Fruit fly (Drosophila melanogaster) whole organism, embryonic: ENCODE measurements around the gene CG14995.

Experiments used
- Atf6 ChIP-seq: fragments of 200-800 bp; sonication (Bioruptor generic); IDR thresholded peaks from 2 replicates; pipeline ENCODE4 v1.3.6; 2022; ENCODE audit warnings: missing biosample characterization, missing genetic modification characterization
- CG10979 ChIP-seq: fragments of 200-800 bp; sonication (Bioruptor generic); optimal IDR thresholded peaks from 2 replicates; lab custom pipeline; 2018; ENCODE audit warnings: missing biosample characterization, mild to moderate bottlenecking, missing genetic modification characterization, moderate library complexity
- CG11456 ChIP-seq: fragments of 200-800 bp; sonication (Bioruptor generic); IDR thresholded peaks from 3 replicates; pipeline ENCODE4 v1.3.6; 2022; ENCODE audit warnings: missing biosample characterization, missing genetic modification characterization
- CG11560 ChIP-seq: fragments of 200-800 bp; sonication (Bioruptor generic); IDR thresholded peaks from 3 replicates; pipeline ENCODE4 v1.3.6; 2022; ENCODE audit warnings: missing biosample characterization, missing genetic modification characterization
- CG12236 ChIP-seq: fragments of 200-800 bp; sonication (Bioruptor generic); optimal IDR thresholded peaks from 2 replicates; lab custom pipeline; 2016; ENCODE audit warnings: missing biosample characterization, missing genetic modification characterization
- CG12769 ChIP-seq: fragments of 200-800 bp; sonication (Bioruptor generic); optimal IDR thresholded peaks from 2 replicates; lab custom pipeline; 2019; ENCODE audit warnings: missing biosample characterization, mild to moderate bottlenecking, missing genetic modification characterization, moderate library complexity
- CG17612 ChIP-seq: fragments of 200-800 bp; sonication (Bioruptor generic); IDR thresholded peaks from 2 replicates; pipeline ENCODE4 v1.3.6; 2022; ENCODE audit warnings: missing biosample characterization, missing genetic modification characterization
- CG17829 ChIP-seq: fragments of 200-800 bp; optimal IDR thresholded peaks from 2 replicates; lab custom pipeline; 2019; ENCODE audit warnings: missing biosample characterization, mild to moderate bottlenecking, missing genetic modification characterization, moderate library complexity
- CG2678 ChIP-seq: fragments of 200-800 bp; sonication (Bioruptor generic); optimal IDR thresholded peaks from 3 replicates; lab custom pipeline; 2019; ENCODE audit warnings: missing biosample characterization, mild to moderate bottlenecking, missing genetic modification characterization, moderate library complexity
- CG30403 ChIP-seq: fragments of 200-800 bp; sonication (Bioruptor generic); optimal IDR thresholded peaks from 3 replicates; lab custom pipeline; 2016; ENCODE audit warnings: missing biosample characterization, missing genetic modification characterization
- CG31224 ChIP-seq: fragments of 200-800 bp; sonication (Bioruptor generic); IDR thresholded peaks from 2 replicates; pipeline ENCODE4 v1.3.6; 2022; ENCODE audit warnings: missing biosample characterization, missing genetic modification characterization
- CG34224 ChIP-seq: fragments of 200-800 bp; sonication (Bioruptor generic); IDR thresholded peaks from 3 replicates; pipeline ENCODE4 v1.3.6; 2022; ENCODE audit warnings: missing biosample characterization, missing genetic modification characterization; ENCODE audit not compliant: partially characterized antibody
- CG3995 ChIP-seq: fragments of 200-800 bp; sonication (Bioruptor generic); optimal IDR thresholded peaks from 3 replicates; lab custom pipeline; 2016; ENCODE audit warnings: missing biosample characterization, missing genetic modification characterization
- CG4360 ChIP-seq: fragments of 200-800 bp; sonication (Bioruptor generic); IDR thresholded peaks from 2 replicates; pipeline ENCODE4 v1.3.6; 2022; ENCODE audit warnings: missing biosample characterization, missing genetic modification characterization
- CG6765 ChIP-seq: fragments of 200-800 bp; sonication (Bioruptor generic); optimal IDR thresholded peaks from 3 replicates; lab custom pipeline; 2017; ENCODE audit warnings: missing biosample characterization, mild to moderate bottlenecking, missing genetic modification characterization
- CG6791 ChIP-seq: fragments of 200-800 bp; sonication (Bioruptor generic); IDR thresholded peaks from 3 replicates; pipeline ENCODE4 v1.3.6; 2022; ENCODE audit warnings: missing biosample characterization, missing genetic modification characterization; ENCODE audit not compliant: partially characterized antibody
- CG7357 ChIP-seq: fragments of 200-800 bp; sonication (Bioruptor generic); IDR thresholded peaks from 3 replicates; pipeline ENCODE4 v1.3.6; 2022; ENCODE audit warnings: missing biosample characterization, missing genetic modification characterization
- CG7928 ChIP-seq: fragments of 200-800 bp; sonication (Bioruptor generic); optimal IDR thresholded peaks from 2 replicates; lab custom pipeline; 2017; ENCODE audit warnings: missing biosample characterization, mild to moderate bottlenecking, missing genetic modification characterization
- CG8478 ChIP-seq: fragments of >200 bp; optimal IDR thresholded peaks from 2 replicates; lab custom pipeline; 2018
- CG9876 ChIP-seq: fragments of 200-800 bp; sonication (Bioruptor generic); optimal IDR thresholded peaks from 2 replicates; lab custom pipeline; 2016; ENCODE audit warnings: missing biosample characterization, missing genetic modification characterization
- Dip3 ChIP-seq: fragments of 200-800 bp; sonication (Bioruptor generic); optimal IDR thresholded peaks from 3 replicates; lab custom pipeline; 2016; ENCODE audit warnings: missing biosample characterization, missing genetic modification characterization
- Dll ChIP-seq: fragments of 200-800 bp; sonication (Bioruptor generic); IDR thresholded peaks from 4 replicates; pipeline ENCODE4 v1.3.6; 2022; ENCODE audit warnings: missing biosample characterization, missing genetic modification characterization; ENCODE audit not compliant: partially characterized antibody
- E2f1 ChIP-seq: fragments of 200-800 bp; sonication (Bioruptor generic); IDR thresholded peaks from 2 replicates; pipeline ENCODE4 v1.3.6; 2022; ENCODE audit warnings: missing biosample characterization, missing genetic modification characterization
- E2f2 ChIP-seq: fragments of 200-800 bp; sonication (Bioruptor generic); IDR thresholded peaks from 2 replicates; pipeline ENCODE4 v1.3.6; 2022; ENCODE audit warnings: missing biosample characterization, missing genetic modification characterization
- Fer1 ChIP-seq: fragments of 200-800 bp; sonication (Bioruptor generic); optimal IDR thresholded peaks from 2 replicates; lab custom pipeline; 2017; ENCODE audit warnings: missing biosample characterization, mild to moderate bottlenecking, missing genetic modification characterization
- HLH3B ChIP-seq: fragments of 200-800 bp; sonication (Bioruptor generic); IDR thresholded peaks from 2 replicates; pipeline ENCODE4 v1.3.6; 2022; ENCODE audit warnings: missing biosample characterization, missing genetic modification characterization
- HLH54F ChIP-seq: fragments of 200-800 bp; sonication (Bioruptor generic); optimal IDR thresholded peaks from 3 replicates; lab custom pipeline; 2016; ENCODE audit warnings: missing biosample characterization, missing genetic modification characterization
- Lim3 ChIP-seq: fragments of 200-800 bp; sonication (Bioruptor generic); IDR thresholded peaks from 2 replicates; pipeline ENCODE4 v1.3.6; 2022; ENCODE audit warnings: missing biosample characterization, missing genetic modification characterization
- Mad ChIP-seq: fragments of 200-800 bp; sonication (Bioruptor generic); optimal IDR thresholded peaks from 2 replicates; lab custom pipeline; 2016; ENCODE audit warnings: missing biosample characterization, missing genetic modification characterization
- Mrtf ChIP-seq: fragments of 200-800 bp; sonication (Bioruptor generic); IDR thresholded peaks from 3 replicates; pipeline ENCODE4 v1.3.6; 2022; ENCODE audit warnings: missing biosample characterization, missing genetic modification characterization
- Spps ChIP-seq: fragments of 200-800 bp; sonication (Bioruptor generic); optimal IDR thresholded peaks from 2 replicates; lab custom pipeline; 2018; ENCODE audit warnings: missing biosample characterization, mild to moderate bottlenecking, missing genetic modification characterization
- Stat92E ChIP-seq, 3 experiments: fragments of >200 bp in 2 of 3; fragments of 200-800 bp in 1 of 3; sonication (Bioruptor generic) in 1 of 3; optimal IDR thresholded peaks; 2 replicates each; lab custom pipeline; 2017 to 2019; ENCODE audit warnings: missing biosample characterization in 3 of 3, missing genetic modification characterization in 3 of 3, mild to moderate bottlenecking in 1 of 3, moderate library complexity in 1 of 3
- Xrp1 ChIP-seq: fragments of 200-800 bp; sonication (Bioruptor generic); IDR thresholded peaks from 2 replicates; pipeline ENCODE4 v1.3.6; 2022; ENCODE audit warnings: missing biosample characterization, missing genetic modification characterization
- ap ChIP-seq: fragments of 200-800 bp; sonication (Bioruptor generic); IDR thresholded peaks from 2 replicates; pipeline ENCODE4 v1.3.6; 2022; ENCODE audit warnings: missing biosample characterization, missing genetic modification characterization
- caup ChIP-seq: fragments of 200-800 bp; sonication (Bioruptor generic); optimal IDR thresholded peaks from 3 replicates; lab custom pipeline; 2017; ENCODE audit warnings: missing biosample characterization, mild to moderate bottlenecking, missing genetic modification characterization, moderate library complexity; ENCODE audit not compliant: severe bottlenecking
- crol ChIP-seq: fragments of 200-800 bp; sonication (Bioruptor generic); IDR thresholded peaks from 2 replicates; pipeline ENCODE4 v1.3.6; 2022; ENCODE audit warnings: missing biosample characterization, missing genetic modification characterization
- dati ChIP-seq: fragments of 200-800 bp; sonication (Bioruptor generic); IDR thresholded peaks from 2 replicates; pipeline ENCODE4 v1.3.6; 2022; ENCODE audit warnings: missing biosample characterization, missing genetic modification characterization
- insv ChIP-seq, 2 experiments: fragments of 200-800 bp; sonication (Bioruptor generic); optimal IDR thresholded peaks; 3 replicates each; lab custom pipeline; 2016 to 2018; ENCODE audit warnings: missing biosample characterization in 2 of 2, missing genetic modification characterization in 2 of 2
- klu ChIP-seq: fragments of 200-800 bp; sonication (Bioruptor generic); IDR thresholded peaks from 2 replicates; pipeline ENCODE4 v1.3.6; 2022; ENCODE audit warnings: missing biosample characterization, missing genetic modification characterization
- lmd ChIP-seq: fragments of 200-800 bp; sonication (Bioruptor generic); IDR thresholded peaks from 2 replicates; pipeline ENCODE4 v1.3.6; 2022; ENCODE audit warnings: missing biosample characterization, missing genetic modification characterization
- mirr ChIP-seq: fragments of 200-800 bp; sonication (Bioruptor generic); optimal IDR thresholded peaks from 3 replicates; lab custom pipeline; 2018; ENCODE audit warnings: missing biosample characterization, mild to moderate bottlenecking, missing genetic modification characterization
- mld ChIP-seq: fragments of 200-800 bp; sonication (Bioruptor generic); IDR thresholded peaks from 3 replicates; pipeline ENCODE4 v1.3.6; 2022; ENCODE audit warnings: missing biosample characterization, missing genetic modification characterization; ENCODE audit not compliant: partially characterized antibody
- nau ChIP-seq: fragments of 200-800 bp; sonication (Bioruptor generic); optimal IDR thresholded peaks from 3 replicates; lab custom pipeline; 2017; ENCODE audit warnings: missing biosample characterization, mild to moderate bottlenecking, missing genetic modification characterization, missing genetic modification reagents
- pzg ChIP-seq: fragments of 200-800 bp; sonication (Bioruptor generic); optimal IDR thresholded peaks from 3 replicates; lab custom pipeline; 2018; ENCODE audit warnings: missing biosample characterization, mild to moderate bottlenecking, missing genetic modification characterization, moderate library complexity
- sr ChIP-seq: fragments of 200-800 bp; sonication (Bioruptor generic); IDR thresholded peaks from 3 replicates; pipeline ENCODE4 v1.3.6; 2022; ENCODE audit warnings: missing biosample characterization, missing genetic modification characterization
- sug ChIP-seq: fragments of 200-800 bp; optimal IDR thresholded peaks from 2 replicates; lab custom pipeline; 2019; ENCODE audit warnings: missing biosample characterization, mild to moderate bottlenecking, missing genetic modification characterization, moderate library complexity
- wdn ChIP-seq: fragments of 200-800 bp; sonication (Bioruptor generic); IDR thresholded peaks from 2 replicates; pipeline ENCODE4 v1.3.6; 2022; ENCODE audit warnings: missing biosample characterization, missing genetic modification characterization
- zen2 ChIP-seq: fragments of 200-800 bp; sonication (Bioruptor generic); IDR thresholded peaks from 3 replicates; pipeline ENCODE4 v1.3.6; 2022; ENCODE audit warnings: missing biosample characterization, missing genetic modification characterization; ENCODE audit not compliant: partially characterized antibody
- zf30C ChIP-seq: fragments of 200-800 bp; sonication (Bioruptor generic); optimal IDR thresholded peaks from 3 replicates; lab custom pipeline; 2018; ENCODE audit warnings: missing biosample characterization, mild to moderate bottlenecking, missing genetic modification characterization
- zfh2 ChIP-seq: fragments of 200-800 bp; sonication (Bioruptor generic); optimal IDR thresholded peaks from 2 replicates; lab custom pipeline; 2016; ENCODE audit warnings: missing biosample characterization, missing genetic modification characterization

Gene CG14995

DNA sequence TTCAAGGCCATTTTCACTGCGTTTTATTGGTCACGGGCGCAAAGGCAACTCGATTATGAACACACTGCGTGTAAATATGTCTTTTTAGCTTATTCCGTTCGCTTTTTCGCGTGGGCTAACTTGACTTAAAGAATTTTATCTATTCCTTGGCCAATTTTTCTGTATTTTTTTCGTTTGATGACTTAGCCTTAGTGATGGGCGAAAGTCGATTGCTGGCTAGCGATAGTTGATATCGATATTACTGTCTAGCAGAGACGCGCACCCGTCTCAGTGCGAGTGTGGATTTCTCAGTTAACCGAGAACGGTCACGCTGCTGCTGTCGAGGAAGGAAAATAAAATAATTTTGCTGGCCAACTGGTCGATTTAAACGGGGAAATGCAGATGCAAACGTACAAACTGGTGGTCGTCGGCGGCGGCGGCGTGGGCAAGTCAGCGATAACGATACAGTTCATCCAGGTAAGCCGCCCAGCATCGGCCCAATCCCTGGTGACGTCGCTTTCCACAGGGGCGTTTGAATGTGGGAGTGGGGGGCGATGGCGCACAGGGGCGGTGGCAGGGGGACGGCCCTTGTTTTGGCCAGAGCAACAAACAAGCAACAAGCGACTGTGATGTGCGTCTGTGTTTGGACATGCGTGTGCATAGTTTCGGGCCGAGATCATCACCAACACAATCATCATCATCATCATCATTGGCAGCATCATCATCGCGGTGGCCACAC is 35.9 kb upstream of the CG14995 start, which contains the start of the genes Rop and Ras64B (continued):
- TF ChIP-seq CG34224 (GFP tag; lab: Robert Waterston, UW) (peak; percentile 86), Atf6 (GFP tag; lab: Robert Waterston, UW) (no peak), Spps (tag; lab: Kevin White, UChicago) (no peak), HLH3B (GFP tag; lab: Robert Waterston, UW) (no peak), CG3995 (GFP tag; lab: Kevin White, UChicago) (no peak), insv (GFP tag; optimal IDR thresholded peaks at IDR 0.05; lab: Kevin White, UChicago) (peak in 1 of 2 experiments; percentile 33), CG6765 (GFP tag; lab: Kevin White, UChicago) (no peak), caup (GFP tag; lab: Kevin White, UChicago) (peak; percentile 40), mld (GFP tag; lab: Robert Waterston, UW) (peak; percentile 52; the same call in 1 of the 3 replicates), CG30403 (GFP tag; lab: Kevin White, UChicago) (peak; percentile 38), E2f2 (GFP tag; lab: Robert Waterston, UW) (peak; percentile 58), Dip3 (GFP tag; lab: Kevin White, UChicago) (no peak), E2f1 (GFP tag; lab: Robert Waterston, UW) (no peak), crol (GFP tag; lab: Robert Waterston, UW) (peak; percentile 96), lmd (GFP tag; lab: Robert Waterston, UW) (no peak), nau (no peak), wdn (no peak), CG17612 (no peak), CG17829 (tag; lab: Kevin White, UChicago) (peak; percentile 56), Lim3 (GFP tag; lab: Robert Waterston, UW) (no peak), Fer1 (GFP tag; lab: Kevin White, UChicago) (peak; percentile 66), Mad (GFP tag; lab: Kevin White, UChicago) (no peak), ap (GFP tag; lab: Robert Waterston, UW) (no peak), CG12769 (tag; lab: Kevin White, UChicago) (no peak), Mrtf (GFP tag; lab: Robert Waterston, UW) (no peak), dati (GFP tag; lab: Robert Waterston, UW) (no peak), CG9876 (GFP tag; lab: Kevin White, UChicago) (no peak), zfh2 (GFP tag; lab: Kevin White, UChicago) (peak; percentile 1), CG8478 (lab: Kevin White, UChicago) (no peak), CG10979 (no peak), CG2678 (tag; lab: Kevin White, UChicago) (no peak), mirr (no peak), sug (peak; percentile 49), CG4360 (GFP tag; lab: Robert Waterston, UW) (no peak), CG11560 (no peak), zen2 (GFP tag; lab: Robert Waterston, UW) (no peak; the same call in 1 of the 3 replicates), klu (GFP tag; lab: Robert Waterston, UW) (no peak), Xrp1 (GFP tag; lab: Robert Waterston, UW) (no peak), CG7357 (GFP tag; lab: Robert Waterston, UW) (no peak), pzg (GFP tag; lab: Kevin White, UChicago) (peak; percentile 99), CG6791 (peak; percentile 85), CG11456 (no peak), sr (GFP tag; lab: Robert Waterston, UW) (peak; percentile 32; the same call in 1 of the 3 replicates), zf30C (GFP tag; lab: Kevin White, UChicago) (no peak), CG7928 (peak; percentile 50), Dll (GFP tag; lab: Robert Waterston, UW) (peak; percentile 81), HLH54F (GFP tag; lab: Kevin White, UChicago) (peak; percentile 32), CG31224 (no peak), Stat92E (GFP tag; optimal IDR thresholded peaks at IDR 0.05; lab: Kevin White, UChicago) (peak in 1 of 3 experiments; percentile 74), CG12236 (no peak)
